Fruit fly (Drosophila melanogaster): ENCODE data around the gene NHP2.

Gene NHP2

dm6 chr3L:14786230-14786850, 15.6 kb downstream of the NHP2 start, which contains the start of the genes bmm and Tdrd3 (continued):
- TF ChIP-seq MBD-R2 (GFP tag; IDR thresholded peaks at IDR 0.05) (peak; percentile 75), sisA (GFP tag; IDR thresholded peaks at IDR 0.05) (peak; percentile 70), vvl (GFP tag; IDR thresholded peaks at IDR 0.05) (peak; percentile 57), CG14014 (GFP tag; IDR thresholded peaks at IDR 0.05) (peak; percentile 77), Oaz (GFP tag; IDR thresholded peaks at IDR 0.05) (peak; percentile 64), NK7.1 (GFP tag; optimal IDR thresholded peaks at IDR 0.05) (no peak), Ravus (GFP tag; IDR thresholded peaks at IDR 0.05) (no peak), CG34376 (GFP tag; optimal IDR thresholded peaks at IDR 0.05) (peak; percentile 49), cato (GFP tag; optimal IDR thresholded peaks at IDR 0.05; ENCODE audit: borderline replicate concordance) (peak; percentile 64), CG12942 (GFP tag; optimal IDR thresholded peaks at IDR 0.05) (peak; percentile 76), run (tag; optimal IDR thresholded peaks at IDR 0.05) (peak; percentile 10), CG11696 (GFP tag; IDR thresholded peaks at IDR 0.05) (no peak), CG13894 (tag; optimal IDR thresholded peaks at IDR 0.05) (peak; percentile 88), CG18262 (tag; optimal IDR thresholded peaks at IDR 0.05) (peak; percentile 88), CG12104 (GFP tag; optimal IDR thresholded peaks at IDR 0.05) (peak; percentile 83), D19A (tag; optimal IDR thresholded peaks at IDR 0.05) (peak; percentile 62), insv (GFP tag; optimal IDR thresholded peaks at IDR 0.05) (peak in 1 of 2 experiments; percentile 63), tup (GFP tag; optimal IDR thresholded peaks at IDR 0.05) (peak; percentile 51), CG2889 (GFP tag; IDR thresholded peaks at IDR 0.05) (peak; percentile 62; the same call in 2 of the 3 replicates), CG7556 (GFP tag; optimal IDR thresholded peaks at IDR 0.05) (peak; percentile 82), CG11695 (GFP tag; IDR thresholded peaks at IDR 0.05) (0 out of 3 replicates have a peak, but pooled peaks have one; percentile 12), lilli (GFP tag; optimal IDR thresholded peaks at IDR 0.05) (peak; percentile 83), Hmx (GFP tag; optimal IDR thresholded peaks at IDR 0.05) (no peak), CG43689 (GFP tag; IDR thresholded peaks at IDR 0.05) (no peak), MTF-1 (GFP tag; optimal IDR thresholded peaks at IDR 0.05; ENCODE audit: borderline replicate concordance) (peak; percentile 41), Sin3A (optimal IDR thresholded peaks at IDR 0.05) (peak; percentile 12), CG11398 (GFP tag; optimal IDR thresholded peaks at IDR 0.05) (no peak), CG13287 (GFP tag; IDR thresholded peaks at IDR 0.05; ENCODE audit: partially characterized antibody) (peak; percentile 87), Doc2 (GFP tag; IDR thresholded peaks at IDR 0.05) (no peak), Taf1 (GFP tag; IDR thresholded peaks at IDR 0.05) (peak; percentile 55; the same call in 1 of the 2 replicates), btn (GFP tag; optimal IDR thresholded peaks at IDR 0.05) (no peak), CG3995 (GFP tag; optimal IDR thresholded peaks at IDR 0.05) (peak; percentile 39), CG16815 (GFP tag; optimal IDR thresholded peaks at IDR 0.05) (peak; percentile 78), sqz (GFP tag; optimal IDR thresholded peaks at IDR 0.05) (peak; percentile 90), CG11093 (GFP tag; IDR thresholded peaks at IDR 0.05) (peak; percentile 52; the same call in 2 of the 3 replicates), CG1233 (GFP tag; optimal IDR thresholded peaks at IDR 0.05) (peak; percentile 71), CG15073 (GFP tag; optimal IDR thresholded peaks at IDR 0.05) (no peak), Xbp1 (GFP tag; optimal IDR thresholded peaks at IDR 0.05) (peak; percentile 90), kni (GFP tag; optimal IDR thresholded peaks at IDR 0.05) (peak; percentile 45), Lhr (GFP tag; optimal IDR thresholded peaks at IDR 0.05) (peak; percentile 67), CG17802 (tag; optimal IDR thresholded peaks at IDR 0.05) (peak; percentile 19), ro (GFP tag; IDR thresholded peaks at IDR 0.05) (0 out of 2 replicates have a peak, but pooled peaks have one; percentile 19), CG7271 (tag; optimal IDR thresholded peaks at IDR 0.05) (peak; percentile 46), Atf3 (GFP tag; optimal IDR thresholded peaks at IDR 0.05) (no peak), CG1832 (GFP tag; optimal IDR thresholded peaks at IDR 0.05) (no peak), Hr39 (optimal IDR thresholded peaks at IDR 0.05) (no peak), br (optimal IDR thresholded peaks at IDR 0.05) (no peak), CG4328 (GFP tag; optimal IDR thresholded peaks at IDR 0.05) (peak; percentile 79), kah (GFP tag; optimal IDR thresholded peaks at IDR 0.05) (peak; percentile 48), CG31224 (GFP tag; IDR thresholded peaks at IDR 0.05) (peak; percentile 69), CG4404 (GFP tag; IDR thresholded peaks at IDR 0.05) (peak; percentile 60)

Measured in whole organism, embryonic.